Worm (Caenorhabditis elegans) whole organism, L2 larva: ENCODE results near the gene Y57A10C.9.

Experiments used
- egl-27 ChIP-seq: sonication (generic microtip); optimal IDR thresholded peaks from 3 replicates; lab custom pipeline; 2017; ENCODE audit warnings: missing biosample characterization, missing genetic modification reagents, missing genetic modification characterization
- lin-39 ChIP-seq: fragments of 150-350 bp; optimal IDR thresholded peaks from 2 replicates; lab custom pipeline; 2014; ENCODE audit warnings: missing biosample characterization, missing genetic modification reagents, missing genetic modification characterization
- lsy-2 ChIP-seq, 2 experiments: fragments of 150-350 bp in 1 of 2; sonication (generic microtip) in 1 of 2; optimal IDR thresholded peaks; 2 replicates each; lab custom pipeline; 2014 to 2017; ENCODE audit warnings: missing biosample characterization in 2 of 2, missing genetic modification characterization in 2 of 2
- mab-5 ChIP-seq: fragments of 150-350 bp; optimal IDR thresholded peaks from 2 replicates; lab custom pipeline; 2014; ENCODE audit warnings: missing biosample characterization, missing genetic modification characterization
- nhr-12 ChIP-seq: fragments of 150-350 bp; optimal IDR thresholded peaks from 2 replicates; lab custom pipeline; 2014; ENCODE audit warnings: missing biosample characterization, missing genetic modification characterization
- nhr-237 ChIP-seq: fragments of 150-350 bp; optimal IDR thresholded peaks from 2 replicates; lab custom pipeline; 2014; ENCODE audit warnings: missing biosample characterization, missing genetic modification characterization
- nhr-25 ChIP-seq: fragments of 150-350 bp; sonication (generic microtip); optimal IDR thresholded peaks from 3 replicates; lab custom pipeline; 2014; ENCODE audit warnings: missing biosample characterization, missing genetic modification characterization
- unc-62 ChIP-seq: fragments of 150-350 bp; optimal IDR thresholded peaks from 2 replicates; lab custom pipeline; 2014; ENCODE audit warnings: missing biosample characterization, missing genetic modification reagents, missing genetic modification characterization

DNA sequence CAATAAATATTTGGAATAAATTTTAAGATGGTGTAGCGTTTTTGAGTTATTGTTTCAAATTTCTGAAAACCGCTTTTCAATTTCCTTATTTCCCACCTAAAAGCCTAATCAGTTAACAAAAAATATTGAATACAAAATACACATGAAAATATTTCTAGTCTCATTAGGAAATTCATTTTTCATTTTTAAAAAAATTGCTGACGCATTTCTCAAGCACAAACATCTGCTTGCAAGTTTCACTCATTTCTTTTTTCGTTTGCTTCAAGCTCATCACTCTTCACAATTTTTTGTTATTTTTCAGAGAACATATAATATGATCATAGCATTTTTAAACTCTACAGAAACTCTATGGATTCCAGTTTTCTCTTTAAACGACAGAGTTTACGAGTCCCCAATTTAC is 50.4 kb downstream of the Y57A10C.9 start, which contains the start of gene sre-41:
- no peak for TF ChIP-seq nhr-25 (tag; lab: Kevin White, UChicago)
- TF ChIP-seq nhr-12 (tag; lab: Kevin White, UChicago) = no peak
- no peak for TF ChIP-seq egl-27 (tag; lab: Kevin White, UChicago)
- TF ChIP-seq lsy-2 (tag; optimal IDR thresholded peaks at IDR 0.05; lab: Kevin White, UChicago) = no peak
- TF ChIP-seq nhr-237 = no peak
- TF ChIP-seq mab-5 (tag; lab: Kevin White, UChicago) = no peak
- TF ChIP-seq lin-39 (tag; lab: Kevin White, UChicago) = no peak
- TF ChIP-seq unc-62 (GFP tag; lab: Kevin White, UChicago) = no peak
